Worm (Caenorhabditis elegans) whole organism, L4 larva: Measurements from ENCODE around the gene K10B3.1.
A peak's percentile ranks its signal among the peaks of the same experiment; 100 is the strongest.

Experiments
- D1046.2 ChIP-seq: fragments of 200-800 bp; sonication (Bioruptor generic); IDR thresholded peaks from 2 replicates; pipeline ENCODE4 v1.3.6; 2022; ENCODE audit warnings: missing genetic modification characterization, missing compliant biosample characterization
- Y5F2A.4 ChIP-seq: fragments of 200-800 bp; sonication (Bioruptor generic); optimal IDR thresholded peaks from 2 replicates; lab custom pipeline; 2018; ENCODE audit warnings: mild to moderate bottlenecking, missing genetic modification characterization, missing compliant biosample characterization
- ZK337.2 ChIP-seq: fragments of 200-800 bp; sonication (Bioruptor generic); IDR thresholded peaks from 2 replicates; pipeline ENCODE4 v1.3.6; 2022; ENCODE audit warnings: missing genetic modification reagents, missing genetic modification characterization, missing compliant biosample characterization
- ZK546.5 ChIP-seq, 2 experiments: sonication (generic microtip); optimal IDR thresholded peaks; 2 replicates each; lab custom pipeline; 2017; ENCODE audit warnings: missing biosample characterization in 2 of 2, missing genetic modification characterization in 2 of 2
- aha-1 ChIP-seq: fragments of 150-350 bp; peaks from one replicate; lab custom pipeline; 2014; ENCODE audit warnings: missing biosample characterization, missing genetic modification characterization
- ama-1 ChIP-seq: fragments of 150-350 bp; optimal IDR thresholded peaks from 2 replicates; lab custom pipeline; 2014; ENCODE audit warnings: inconsistent platforms, mixed read lengths
- arid-1 ChIP-seq: fragments of 200-800 bp; sonication (Bioruptor generic); conservative IDR thresholded peaks from 2 replicates; pipeline ENCODE4 v1.3.6; 2022; ENCODE audit warnings: missing genetic modification reagents, missing genetic modification characterization, missing compliant biosample characterization
- ceh-20 ChIP-seq: fragments of 200-800 bp; sonication (Bioruptor generic); IDR thresholded peaks from 2 replicates; pipeline ENCODE4 v1.3.6; 2022; ENCODE audit warnings: missing genetic modification reagents, missing genetic modification characterization, missing compliant biosample characterization
- daf-16 ChIP-seq, 3 experiments: sonication (generic microtip); optimal IDR thresholded peaks; 2 replicates each; lab custom pipeline; 2016 to 2017; ENCODE audit warnings: missing genetic modification characterization in 3 of 3, missing genetic modification reagents in 3 of 3, mild to moderate bottlenecking in 2 of 3, missing compliant biosample characterization in 2 of 3, missing biosample characterization in 1 of 3, moderate library complexity in 1 of 3
- daf-8 ChIP-seq: fragments of 200-800 bp; sonication (Bioruptor generic); IDR thresholded peaks from 2 replicates; pipeline ENCODE4 v1.3.6; 2022; ENCODE audit warnings: missing genetic modification characterization, missing compliant biosample characterization
- dmd-6 ChIP-seq: fragments of 200-800 bp; sonication (Bioruptor generic); IDR thresholded peaks from 2 replicates; pipeline ENCODE4 v1.3.6; 2022; ENCODE audit warnings: missing genetic modification reagents, missing genetic modification characterization, missing compliant biosample characterization
- dve-1 ChIP-seq: sonication (generic microtip); optimal IDR thresholded peaks from 2 replicates; lab custom pipeline; 2017; ENCODE audit warnings: antibody characterized with exemption, mild to moderate bottlenecking, missing genetic modification characterization, missing compliant biosample characterization; ENCODE audit not compliant: insufficient read depth
- fos-1 ChIP-seq: fragments of 150-350 bp; optimal IDR thresholded peaks from 2 replicates; lab custom pipeline; 2014; ENCODE audit warnings: missing biosample characterization, missing genetic modification characterization
- gei-8 ChIP-seq: fragments of 200-800 bp; sonication (Bioruptor generic); optimal IDR thresholded peaks from 2 replicates; lab custom pipeline; 2018; ENCODE audit warnings: mild to moderate bottlenecking, missing genetic modification characterization, missing compliant biosample characterization
- hlh-11 ChIP-seq: fragments of 200-800 bp; sonication (Bioruptor generic); optimal IDR thresholded peaks from 2 replicates; lab custom pipeline; 2018; ENCODE audit warnings: mild to moderate bottlenecking, missing genetic modification characterization, missing compliant biosample characterization
- lin-1 ChIP-seq: fragments of 200-800 bp; sonication (Bioruptor generic); IDR thresholded peaks from 2 replicates; pipeline ENCODE4 v1.3.6; 2022; ENCODE audit warnings: missing genetic modification reagents, missing genetic modification characterization, missing compliant biosample characterization
- lin-15B ChIP-seq: fragments of 150-350 bp; sonication (generic microtip); optimal IDR thresholded peaks from 3 replicates; lab custom pipeline; 2014; ENCODE audit warnings: missing biosample characterization, missing genetic modification characterization
- lir-3 ChIP-seq: sonication (generic microtip); optimal IDR thresholded peaks from 2 replicates; lab custom pipeline; 2016; ENCODE audit warnings: mild to moderate bottlenecking, missing genetic modification characterization, missing compliant biosample characterization
- madf-5 ChIP-seq, 2 experiments: fragments of 200-800 bp; sonication (Bioruptor generic); IDR thresholded peaks; 2 replicates each; pipeline ENCODE4 v1.3.6; 2022; ENCODE audit warnings: missing compliant biosample characterization in 2 of 2, missing genetic modification characterization in 2 of 2
- mdl-1 ChIP-seq, 2 experiments: fragments of 150-350 bp in 1 of 2; sonication (generic microtip) in 1 of 2; optimal IDR thresholded peaks; 2 replicates each; lab custom pipeline; 2014 to 2017; ENCODE audit warnings: missing biosample characterization in 2 of 2, missing genetic modification characterization in 2 of 2
- mxl-2 ChIP-seq: fragments of 200-800 bp; sonication (Bioruptor generic); conservative IDR thresholded peaks from 2 replicates; pipeline ENCODE4 v1.3.6; 2022; ENCODE audit warnings: missing genetic modification reagents, missing genetic modification characterization, missing compliant biosample characterization
- mxl-3 ChIP-seq: fragments of 200-800 bp; sonication (Bioruptor generic); optimal IDR thresholded peaks from 2 replicates; lab custom pipeline; 2018; ENCODE audit warnings: mild to moderate bottlenecking, missing genetic modification characterization, missing compliant biosample characterization
- nhr-102 ChIP-seq: sonication (generic microtip); optimal IDR thresholded peaks from 2 replicates; lab custom pipeline; 2016; ENCODE audit warnings: mild to moderate bottlenecking, missing genetic modification characterization, moderate library complexity, missing compliant biosample characterization
- nhr-11 ChIP-seq: fragments of 150-350 bp; optimal IDR thresholded peaks from 2 replicates; lab custom pipeline; 2014; ENCODE audit warnings: missing biosample characterization, missing genetic modification characterization
- nhr-25 ChIP-seq: sonication (generic microtip); optimal IDR thresholded peaks from 2 replicates; lab custom pipeline; 2017; ENCODE audit warnings: missing genetic modification characterization, mild to moderate bottlenecking, missing compliant biosample characterization, antibody characterized with exemption, moderate library complexity, borderline replicate concordance; ENCODE audit not compliant: insufficient read depth
- nhr-41 ChIP-seq: fragments of 200-800 bp; sonication (Bioruptor generic); IDR thresholded peaks from 2 replicates; pipeline ENCODE4 v1.3.6; 2022; ENCODE audit warnings: missing genetic modification reagents, missing genetic modification characterization, missing compliant biosample characterization
- nhr-48 ChIP-seq: sonication (generic microtip); optimal IDR thresholded peaks from 2 replicates; lab custom pipeline; 2016; ENCODE audit warnings: mild to moderate bottlenecking, missing genetic modification characterization, missing compliant biosample characterization
- nhr-6 ChIP-seq: fragments of 150-350 bp; optimal IDR thresholded peaks from 2 replicates; lab custom pipeline; 2014; ENCODE audit warnings: missing biosample characterization, missing genetic modification characterization
- pqm-1 ChIP-seq: sonication (generic microtip); optimal IDR thresholded peaks from 2 replicates; lab custom pipeline; 2017; ENCODE audit warnings: missing biosample characterization, missing genetic modification characterization
- skn-1 ChIP-seq: fragments of 150-350 bp; optimal IDR thresholded peaks from 2 replicates; lab custom pipeline; 2014; ENCODE audit warnings: missing biosample characterization, missing genetic modification characterization
- snpc-1.2 ChIP-seq: fragments of 200-800 bp; sonication (Bioruptor generic); IDR thresholded peaks from 2 replicates; pipeline ENCODE4 v1.3.6; 2022; ENCODE audit warnings: missing genetic modification reagents, missing genetic modification characterization, missing compliant biosample characterization
- tra-1 ChIP-seq: fragments of 200-800 bp; sonication (Bioruptor generic); IDR thresholded peaks from 2 replicates; pipeline ENCODE4 v1.3.6; 2022; ENCODE audit warnings: missing genetic modification reagents, missing genetic modification characterization, missing compliant biosample characterization
- unc-39 ChIP-seq: sonication (generic microtip); optimal IDR thresholded peaks from 2 replicates; lab custom pipeline; 2017; ENCODE audit warnings: missing biosample characterization, missing genetic modification characterization
- vab-7 ChIP-seq: fragments of 200-800 bp; sonication (Bioruptor generic); IDR thresholded peaks from 2 replicates; pipeline ENCODE4 v1.3.6; 2022; ENCODE audit warnings: missing genetic modification reagents, missing genetic modification characterization, missing compliant biosample characterization
- zfp-2 ChIP-seq: sonication (generic microtip); optimal IDR thresholded peaks from 2 replicates; lab custom pipeline; 2016; ENCODE audit warnings: mild to moderate bottlenecking, missing genetic modification characterization, missing compliant biosample characterization

K10B3.1 gene

ce11 chrX:3127626-3128142, 7.6 kb upstream of the K10B3.1 start (continued):
- TF ChIP-seq Y5F2A.4 (GFP tag; lab: Kevin White, UChicago) (no peak), tra-1 (peak; percentile 72), ZK337.2 (no peak), pqm-1 (tag; lab: Kevin White, UChicago) (peak; percentile 13), nhr-48 (tag; lab: Kevin White, UChicago) (peak; percentile 84), lin-15B (tag; lab: Kevin White, UChicago) (no peak), lin-1 (GFP tag; lab: Robert Waterston, UW) (peak; percentile 25; the same call in 1 of the 2 replicates), nhr-25 (tag; lab: Kevin White, UChicago) (peak; percentile 96), nhr-102 (tag; lab: Kevin White, UChicago) (peak; percentile 83), mxl-3 (GFP tag; lab: Kevin White, UChicago) (peak; percentile 92), nhr-41 (GFP tag; lab: Robert Waterston, UW) (no peak), gei-8 (peak; percentile 16), zfp-2 (tag; lab: Kevin White, UChicago) (peak; percentile 46), nhr-11 (tag; lab: Kevin White, UChicago) (peak; percentile 91), nhr-6 (tag; lab: Kevin White, UChicago) (peak; percentile 83)
- TF ChIP-seq, all 104 proteins: peak for 69

- TF ChIP-seq lin-1 (GFP tag; lab: Robert Waterston, UW) (no peak), mxl-3 (GFP tag; lab: Kevin White, UChicago) (peak; percentile 1), ZK546.5 (tag; optimal IDR thresholded peaks at IDR 0.05; lab: Kevin White, UChicago) (no peak)
These were observed 4.4 kb downstream of the K10B3.1 start for ce11 chrX:3139516-3140301.

ce11 chrX:3141704-3142103, 6.4 kb downstream of the K10B3.1 start:
- TF ChIP-seq hlh-11, result peak; percentile 45
- 0 out of 2 replicates have a peak, but pooled peaks have one; percentile 55 for TF ChIP-seq tra-1
- peak; percentile 46 for TF ChIP-seq aha-1 (tag; lab: Kevin White, UChicago)
- TF ChIP-seq D1046.2 (GFP tag; lab: Robert Waterston, UW), result no peak
- TF ChIP-seq dmd-6 (GFP tag; lab: Robert Waterston, UW), result peak; percentile 31; the same call in 1 of the 2 replicates
- TF ChIP-seq madf-5 (GFP tag; IDR thresholded peaks at IDR 0.05; lab: Robert Waterston, UW), result no peak
- TF ChIP-seq dve-1, result peak; percentile 55
- no peak for TF ChIP-seq daf-16 (GFP tag; optimal IDR thresholded peaks at IDR 0.05; lab: Kevin White, UChicago)
- peak; percentile 98 for TF ChIP-seq daf-16 (tag; optimal IDR thresholded peaks at IDR 0.05; lab: Kevin White, UChicago)
- no peak for TF ChIP-seq vab-7 (GFP tag; lab: Robert Waterston, UW)

- no peak for TF ChIP-seq mxl-2 (GFP tag; lab: Robert Waterston, UW)
- no peak for TF ChIP-seq unc-39 (tag; lab: Kevin White, UChicago)
- TF ChIP-seq snpc-1.2 (GFP tag; lab: Robert Waterston, UW), result no peak
- TF ChIP-seq nhr-41 (GFP tag; lab: Robert Waterston, UW), result no peak
- no peak for TF ChIP-seq ama-1
- no peak for TF ChIP-seq ceh-20
- TF ChIP-seq daf-8 (GFP tag; lab: Robert Waterston, UW), result no peak
- no peak for TF ChIP-seq mdl-1 (tag; optimal IDR thresholded peaks at IDR 0.05; lab: Kevin White, UChicago)
- no peak for TF ChIP-seq skn-1 (tag; lab: Kevin White, UChicago)
- no peak for TF ChIP-seq arid-1 (GFP tag; lab: Robert Waterston, UW)
- no peak for TF ChIP-seq lir-3 (tag; lab: Kevin White, UChicago)
- no peak for TF ChIP-seq fos-1
- TF ChIP-seq, all 104 proteins: peak for 0
These were observed 10.0 kb downstream of the K10B3.1 start, which contains the start of gene C15C7.4 for ce11 chrX:3145265-3145664. TSS of gene C15C7.4 (plus strand) at chrX:3145565.
